Worm (Caenorhabditis elegans): ENCODE measurements around the gene C18G1.7.
"Not testable (repeated sequence)": the region's sequence is repeated elsewhere in the genome, so short reads cannot be mapped to it uniquely, and the experiment has no call there.

C18G1.7 gene

DNA sequence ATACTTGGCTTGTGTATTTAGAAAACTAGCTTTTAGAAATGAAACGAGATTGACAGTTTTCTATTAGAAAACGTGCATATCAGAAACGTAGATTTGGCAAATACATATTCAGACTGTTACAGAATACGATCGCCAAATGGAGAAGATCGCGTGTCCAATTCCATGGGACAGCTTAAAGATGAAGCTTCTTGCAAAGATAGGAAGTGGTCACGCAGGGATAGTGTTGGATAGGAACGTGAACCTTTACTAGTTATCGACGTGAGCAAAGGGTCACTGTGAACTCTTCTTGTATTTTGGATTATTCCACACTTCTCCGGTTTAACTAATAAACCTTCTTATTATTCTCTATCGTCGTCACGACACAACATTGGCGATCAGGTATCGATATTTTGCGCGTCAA lies 15.3 kb downstream of the C18G1.7 start, which contains the start of gene bgnt-1.4:
Gene bgnt-1.4 (plus strand): TSS at position 301 of the 400 bp plus-strand sequence.
- TF ChIP-seq nhr-21, lin-39, nhr-129 (tag; optimal IDR thresholded peaks at IDR 0.05): not testable (repeated sequence)

DNA sequence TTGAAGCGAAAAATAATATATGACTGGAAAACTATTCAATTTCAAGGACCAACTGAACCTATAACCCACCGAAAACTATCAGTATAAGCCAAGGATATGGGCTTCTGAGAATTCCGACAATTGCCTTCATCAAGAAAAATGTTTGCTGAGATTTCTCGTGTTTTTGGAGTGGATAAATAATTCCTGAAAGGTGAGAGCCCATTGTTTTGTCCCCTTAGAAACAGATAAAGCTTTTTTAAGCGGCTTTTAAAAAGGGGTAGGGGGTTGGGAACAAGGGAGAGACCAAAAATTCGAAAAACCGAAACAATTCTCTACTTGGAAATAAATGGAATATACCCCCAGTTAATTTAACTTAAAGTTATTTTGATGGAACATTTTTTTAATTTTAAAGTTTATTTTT lies 21.1 kb downstream of the C18G1.7 start, which contains the start of gene C18G1.8:
Gene C18G1.8 (minus strand): TSS at position 101 of the 400 bp plus-strand sequence.
- TF ChIP-seq dmd-4 (tag; optimal IDR thresholded peaks at IDR 0.05) (no peak), ztf-1 (GFP tag; conservative IDR thresholded peaks at IDR 0.05) (no peak), nhr-10 (tag; optimal IDR thresholded peaks at IDR 0.05) (no peak), alr-1 (tag; optimal IDR thresholded peaks at IDR 0.05) (no peak), nhr-77 (tag; optimal IDR thresholded peaks at IDR 0.05) (no peak), aly-2 (tag; optimal IDR thresholded peaks at IDR 0.05) (no peak)

DNA sequence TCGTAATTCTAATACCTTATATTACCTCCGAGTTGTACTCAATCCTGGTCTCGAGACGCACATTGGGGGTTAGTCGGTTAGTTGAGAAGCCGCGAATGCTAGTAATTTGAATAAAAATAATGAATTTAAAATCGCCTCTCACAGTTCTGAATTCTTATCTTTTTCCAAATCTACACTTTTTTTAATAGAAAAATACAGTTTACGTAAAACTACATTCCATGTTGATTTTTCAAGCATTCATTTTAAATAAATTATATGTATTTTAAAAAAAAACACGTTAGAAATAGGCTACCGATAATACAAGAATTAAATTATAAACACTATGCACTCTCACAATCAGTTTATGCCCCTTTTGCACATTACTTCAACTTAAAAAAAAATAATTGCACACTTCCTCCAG lies 24.3 kb downstream of the C18G1.7 start, which contains the start of gene C18G1.9:
Gene C18G1.9 (minus strand): TSS at position 101 of the 400 bp plus-strand sequence.
- TF ChIP-seq nhr-129 (tag; optimal IDR thresholded peaks at IDR 0.05) (no peak), nhr-25 (tag; optimal IDR thresholded peaks at IDR 0.05) (no peak), peb-1 (tag; optimal IDR thresholded peaks at IDR 0.05) (no peak), ceh-82 (tag; optimal IDR thresholded peaks at IDR 0.05) (no peak), nhr-6 (tag; optimal IDR thresholded peaks at IDR 0.05) (no peak), blmp-1 (tag; optimal IDR thresholded peaks at IDR 0.05; ENCODE audit: insufficient read depth) (no peak), skn-1 (tag; optimal IDR thresholded peaks at IDR 0.05) (no peak), elt-1 (tag; optimal IDR thresholded peaks at IDR 0.05) (no peak), R02D3.7 (tag; optimal IDR thresholded peaks at IDR 0.05) (no peak)

DNA sequence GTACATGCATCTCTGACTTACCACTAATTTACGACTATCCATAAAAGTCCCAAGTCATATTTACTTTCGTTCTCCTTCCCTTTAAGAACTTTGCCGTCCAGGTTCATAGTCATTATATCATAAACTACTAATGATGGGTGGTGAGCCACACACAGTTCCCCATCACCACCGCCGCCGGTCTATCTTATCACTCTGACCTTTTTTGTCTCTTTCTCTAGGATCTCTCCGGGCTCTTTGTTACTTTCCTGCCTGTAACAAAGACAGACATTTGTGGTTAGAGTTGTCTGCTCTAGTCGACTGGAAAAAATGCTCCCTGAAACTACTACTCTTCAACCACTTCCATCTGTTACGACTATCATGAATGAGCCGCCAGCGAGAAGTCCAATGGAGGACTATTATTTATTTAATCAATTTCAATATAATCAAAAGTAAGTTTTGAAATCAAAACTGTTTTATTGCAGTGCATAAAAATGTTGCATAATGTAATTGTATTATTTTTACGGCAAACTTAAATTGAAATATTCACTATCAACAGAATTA lies 25.1 kb downstream of the C18G1.7 start, which contains the start of gene elt-7:
Gene elt-7 (plus strand): TSS at position 263 of the 540 bp plus-strand sequence.
- TF ChIP-seq fos-1 (tag; optimal IDR thresholded peaks at IDR 0.05) = peak; percentile 50
- TF ChIP-seq unc-55 (GFP tag; optimal IDR thresholded peaks at IDR 0.05) = no peak

DNA sequence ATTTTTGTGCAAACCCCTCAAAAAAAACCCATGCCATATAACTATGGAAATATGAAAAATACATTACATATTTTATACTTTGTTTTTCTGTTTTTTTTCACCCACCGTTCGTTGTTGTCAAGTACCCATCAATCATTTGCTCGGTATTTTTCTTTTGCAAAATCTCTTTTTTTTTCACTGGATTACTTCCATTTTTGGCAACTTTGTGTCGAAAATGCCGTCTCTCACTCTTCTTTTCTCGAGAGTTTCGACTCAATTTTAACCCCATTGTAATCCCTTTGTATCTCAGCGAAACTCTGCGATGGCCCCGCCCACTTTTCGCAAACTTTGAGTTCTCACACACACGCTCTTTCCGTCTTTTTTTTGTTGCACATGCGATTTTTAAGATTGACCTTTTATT lies 29.8 kb downstream of the C18G1.7 start:
- peak; percentile 74 for TF ChIP-seq unc-55 (GFP tag; optimal IDR thresholded peaks at IDR 0.05)
- peak; percentile 78 for TF ChIP-seq mab-5 (tag; optimal IDR thresholded peaks at IDR 0.05)
- no peak for TF ChIP-seq unc-39 (tag; optimal IDR thresholded peaks at IDR 0.05)
- peak; percentile 97 for TF ChIP-seq Y55F3AM.14 (GFP tag; optimal IDR thresholded peaks at IDR 0.05)

DNA sequence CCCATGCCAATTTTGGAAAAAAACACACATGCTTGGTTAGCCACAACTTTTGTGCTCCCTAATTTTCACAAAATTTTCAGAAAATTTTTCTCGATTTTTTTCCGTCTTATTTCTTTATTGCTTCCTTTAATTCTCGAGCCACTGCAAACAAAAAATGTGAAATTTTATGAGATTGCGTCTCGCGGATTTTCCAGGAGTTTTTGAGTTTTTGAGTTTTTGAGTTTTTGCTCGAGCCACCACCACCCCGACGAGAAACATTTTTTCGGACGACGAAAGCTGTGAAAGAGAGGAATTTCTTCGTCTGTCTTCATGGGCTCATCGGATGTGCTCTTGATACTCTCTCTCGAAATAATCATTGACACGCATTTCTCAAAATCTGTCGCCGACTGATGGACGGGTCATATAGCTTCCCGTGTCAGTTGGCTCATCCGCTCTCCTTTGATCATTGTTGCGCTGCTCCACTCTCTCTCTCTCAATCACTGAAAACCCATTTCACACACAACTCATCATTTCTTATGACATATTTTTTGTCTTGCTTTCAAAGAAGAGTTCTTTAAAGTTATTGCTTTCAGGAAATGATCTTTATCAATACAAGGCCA lies 32.1 kb downstream of the C18G1.7 start, which contains the start of gene C18G1.1:
Gene C18G1.1 (plus strand): TSS at position 573 of the 599 bp plus-strand sequence.
- peak; percentile 11 for TF ChIP-seq F13H6.1 (tag; optimal IDR thresholded peaks at IDR 0.05)
- TF ChIP-seq C34F6.9 (tag; optimal IDR thresholded peaks at IDR 0.05) = no peak
- TF ChIP-seq sma-9 (GFP tag; optimal IDR thresholded peaks at IDR 0.05) = peak; percentile 33
- no peak for TF ChIP-seq sma-9 (tag; optimal IDR thresholded peaks at IDR 0.05)
- peak; percentile 68 for TF ChIP-seq nhr-129 (tag; optimal IDR thresholded peaks at IDR 0.05)
- TF ChIP-seq lin-11 (tag; optimal IDR thresholded peaks at IDR 0.05) = no peak
- no peak for TF ChIP-seq peb-1 (tag; optimal IDR thresholded peaks at IDR 0.05)

DNA sequence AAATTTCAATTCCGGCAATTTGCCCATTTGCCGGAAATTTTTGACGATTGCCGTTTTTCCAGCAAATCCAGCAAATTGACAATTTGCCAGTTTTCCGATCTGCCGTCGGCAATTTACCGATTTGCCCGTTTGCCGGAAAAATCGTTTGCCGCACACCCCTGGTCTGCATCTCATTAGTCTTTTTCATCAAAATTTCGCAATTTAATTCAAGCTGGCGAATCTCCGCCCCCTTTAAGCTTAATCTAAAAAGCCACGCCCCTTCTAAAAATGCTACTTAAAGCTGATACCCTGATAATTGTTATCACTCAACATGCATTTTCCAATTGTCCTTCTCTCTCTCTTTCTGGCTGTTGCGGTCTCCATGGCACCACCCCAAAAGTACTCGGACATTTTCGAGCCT lies 37.9 kb downstream of the C18G1.7 start, which contains the start of gene Y60C6A.1:
Gene Y60C6A.1 (plus strand): TSS at position 301 of the 400 bp plus-strand sequence.
- TF ChIP-seq blmp-1 (tag; optimal IDR thresholded peaks at IDR 0.05; ENCODE audit: insufficient read depth) = no peak
- TF ChIP-seq ZK546.5 (tag; optimal IDR thresholded peaks at IDR 0.05) = no peak
- no peak for TF ChIP-seq unc-39 (tag; optimal IDR thresholded peaks at IDR 0.05)

Data from whole organism, L2 larva.